Fruit fly (Drosophila melanogaster) whole organism, embryonic: ENCODE results near the gene Cyp1.

Experiments used
- CG1024 ChIP-seq: fragments of 200-800 bp; sonication (Bioruptor generic); IDR thresholded peaks from 2 replicates; pipeline ENCODE4 v1.3.6; 2022; ENCODE audit warnings: missing biosample characterization, missing genetic modification characterization
- CG10274 ChIP-seq: fragments of 200-800 bp; sonication (Bioruptor generic); optimal IDR thresholded peaks from 3 replicates; lab custom pipeline; 2017; ENCODE audit warnings: missing biosample characterization, mild to moderate bottlenecking, missing genetic modification characterization
- CG10431 ChIP-seq: fragments of 200-800 bp; sonication (Bioruptor generic); optimal IDR thresholded peaks from 3 replicates; lab custom pipeline; 2018; ENCODE audit warnings: missing biosample characterization, mild to moderate bottlenecking, missing genetic modification characterization
- CG12659 ChIP-seq: fragments of 200-800 bp; sonication (Bioruptor generic); optimal IDR thresholded peaks from 3 replicates; lab custom pipeline; 2017; ENCODE audit warnings: mild to moderate bottlenecking, missing biosample characterization, missing genetic modification reagents, missing genetic modification characterization
- CG12769 ChIP-seq: fragments of 200-800 bp; sonication (Bioruptor generic); optimal IDR thresholded peaks from 2 replicates; lab custom pipeline; 2019; ENCODE audit warnings: missing biosample characterization, mild to moderate bottlenecking, missing genetic modification characterization, moderate library complexity
- CG13894 ChIP-seq: fragments of 200-800 bp; sonication (Bioruptor generic); optimal IDR thresholded peaks from 3 replicates; lab custom pipeline; 2018; ENCODE audit warnings: missing biosample characterization, mild to moderate bottlenecking, missing genetic modification characterization, moderate library complexity
- CG14014 ChIP-seq: fragments of 200-800 bp; sonication (Bioruptor generic); IDR thresholded peaks from 2 replicates; pipeline ENCODE4 v1.3.6; 2022; ENCODE audit warnings: missing biosample characterization, missing genetic modification characterization
- CG15696 ChIP-seq: fragments of 200-800 bp; sonication (Bioruptor generic); optimal IDR thresholded peaks from 2 replicates; lab custom pipeline; 2019; ENCODE audit warnings: missing biosample characterization, mild to moderate bottlenecking, missing genetic modification characterization, moderate library complexity
- CG17612 ChIP-seq: fragments of 200-800 bp; sonication (Bioruptor generic); IDR thresholded peaks from 2 replicates; pipeline ENCODE4 v1.3.6; 2022; ENCODE audit warnings: missing biosample characterization, missing genetic modification characterization
- CG18011 ChIP-seq: fragments of 200-800 bp; sonication (Bioruptor generic); optimal IDR thresholded peaks from 2 replicates; lab custom pipeline; 2017; ENCODE audit warnings: missing biosample characterization, missing genetic modification characterization, mild to moderate bottlenecking, moderate library complexity, missing genotype
- CG18476 ChIP-seq: fragments of 200-800 bp; sonication (Bioruptor generic); optimal IDR thresholded peaks from 2 replicates; lab custom pipeline; 2016; ENCODE audit warnings: missing biosample characterization, mild to moderate bottlenecking, missing genetic modification characterization
- CG2889 ChIP-seq: fragments of 200-800 bp; sonication (Bioruptor generic); IDR thresholded peaks from 3 replicates; pipeline ENCODE4 v1.3.6; 2022; ENCODE audit warnings: missing biosample characterization, missing genetic modification characterization
- CG3281 ChIP-seq: fragments of 200-800 bp; sonication (Bioruptor generic); optimal IDR thresholded peaks from 3 replicates; lab custom pipeline; 2017; ENCODE audit warnings: missing biosample characterization, mild to moderate bottlenecking, missing genetic modification characterization
- CG33557 ChIP-seq: fragments of 200-800 bp; sonication (Bioruptor generic); optimal IDR thresholded peaks from 2 replicates; lab custom pipeline; 2019; ENCODE audit warnings: missing biosample characterization, mild to moderate bottlenecking, missing genetic modification characterization, moderate library complexity
- CG4854 ChIP-seq: fragments of 200-800 bp; sonication (Bioruptor generic); optimal IDR thresholded peaks from 2 replicates; lab custom pipeline; 2016; ENCODE audit warnings: missing biosample characterization, missing genetic modification characterization, inconsistent platforms
- CG6254 ChIP-seq: fragments of 200-800 bp; sonication (Bioruptor generic); optimal IDR thresholded peaks from 3 replicates; lab custom pipeline; 2017; ENCODE audit warnings: mild to moderate bottlenecking, missing biosample characterization, missing genetic modification reagents, missing genetic modification characterization
- CG8089 ChIP-seq: fragments of 200-800 bp; sonication (Bioruptor generic); optimal IDR thresholded peaks from 3 replicates; lab custom pipeline; 2016; ENCODE audit warnings: missing biosample characterization, missing genetic modification characterization
- CG8290 ChIP-seq, 3 experiments: fragments of 200-800 bp; sonication (Bioruptor generic); optimal IDR thresholded peaks; 2 replicates each; lab custom pipeline; 2016 to 2019; ENCODE audit warnings: missing biosample characterization in 3 of 3, missing genetic modification characterization in 3 of 3, mild to moderate bottlenecking in 2 of 3, moderate library complexity in 1 of 3
- CHES-1-like ChIP-seq: fragments of 200-800 bp; sonication (Bioruptor generic); optimal IDR thresholded peaks from 2 replicates; lab custom pipeline; 2016; ENCODE audit warnings: missing biosample characterization, missing genetic modification characterization
- CrebB ChIP-seq: fragments of 200-800 bp; sonication (Bioruptor generic); optimal IDR thresholded peaks from 3 replicates; lab custom pipeline; 2018; ENCODE audit warnings: missing biosample characterization, mild to moderate bottlenecking, missing genetic modification characterization
- D ChIP-seq, 2 experiments: fragments of 200-800 bp in 1 of 2; fragments of >200 bp in 1 of 2; sonication (Bioruptor generic) in 1 of 2; optimal IDR thresholded peaks; 2 replicates in 1 of 2; 3 replicates in 1 of 2; lab custom pipeline; 2017; ENCODE audit warnings: mild to moderate bottlenecking in 1 of 2, missing biosample characterization in 1 of 2, missing genetic modification characterization in 1 of 2, missing genetic modification reagents in 1 of 2
- Hey ChIP-seq: fragments of 200-800 bp; sonication (Bioruptor generic); optimal IDR thresholded peaks from 3 replicates; lab custom pipeline; 2018; ENCODE audit warnings: missing biosample characterization, mild to moderate bottlenecking, missing genetic modification characterization
- MBD-R2 ChIP-seq: fragments of 200-800 bp; sonication (Bioruptor generic); IDR thresholded peaks from 2 replicates; pipeline ENCODE4 v1.3.6; 2022; ENCODE audit warnings: missing biosample characterization, missing genetic modification characterization
- Med ChIP-seq: fragments of 200-800 bp; sonication (Bioruptor generic); peaks from one replicate; lab custom pipeline; 2016; ENCODE audit warnings: missing biosample characterization, missing genetic modification characterization, mild to moderate bottlenecking, inconsistent platforms, moderate library complexity
- Oli ChIP-seq: fragments of 200-800 bp; sonication (Bioruptor generic); optimal IDR thresholded peaks from 2 replicates; lab custom pipeline; 2018; ENCODE audit warnings: missing biosample characterization, mild to moderate bottlenecking, missing genetic modification characterization, moderate library complexity
- Optix ChIP-seq: fragments of 200-800 bp; sonication (Bioruptor generic); IDR thresholded peaks from 3 replicates; pipeline ENCODE4 v1.3.6; 2022; ENCODE audit warnings: missing biosample characterization, missing genetic modification characterization
- Pdp1 ChIP-seq, 2 experiments: fragments of 200-800 bp; sonication (Bioruptor generic); optimal IDR thresholded peaks; 3 replicates each; lab custom pipeline; 2016; ENCODE audit warnings: missing biosample characterization in 2 of 2, missing genetic modification characterization in 2 of 2, mild to moderate bottlenecking in 1 of 2, moderate library complexity in 1 of 2
- Vsx1 ChIP-seq: fragments of 200-800 bp; sonication (Bioruptor generic); optimal IDR thresholded peaks from 2 replicates; lab custom pipeline; 2017; ENCODE audit warnings: missing biosample characterization, mild to moderate bottlenecking, missing genetic modification characterization, missing genetic modification reagents
- cad ChIP-seq: fragments of >200 bp; optimal IDR thresholded peaks from 2 replicates; lab custom pipeline; 2017; ENCODE audit warnings: missing biosample characterization, missing genetic modification characterization
- caup ChIP-seq: fragments of 200-800 bp; sonication (Bioruptor generic); optimal IDR thresholded peaks from 3 replicates; lab custom pipeline; 2017; ENCODE audit warnings: missing biosample characterization, mild to moderate bottlenecking, missing genetic modification characterization, moderate library complexity; ENCODE audit not compliant: severe bottlenecking
- dmrt99B ChIP-seq: fragments of 200-800 bp; sonication (Bioruptor generic); optimal IDR thresholded peaks from 2 replicates; lab custom pipeline; 2018; ENCODE audit warnings: missing biosample characterization, mild to moderate bottlenecking, missing genetic modification characterization, moderate library complexity
- ems ChIP-seq: fragments of 200-800 bp; sonication (Bioruptor generic); optimal IDR thresholded peaks from 3 replicates; lab custom pipeline; 2016; ENCODE audit warnings: missing biosample characterization, missing genetic modification characterization
- fu2 ChIP-seq: fragments of 200-800 bp; sonication (Bioruptor generic); optimal IDR thresholded peaks from 2 replicates; lab custom pipeline; 2016; ENCODE audit warnings: missing biosample characterization, missing genetic modification characterization
- kni ChIP-seq: fragments of 200-800 bp; sonication (Bioruptor generic); optimal IDR thresholded peaks from 3 replicates; lab custom pipeline; 2017; ENCODE audit warnings: mild to moderate bottlenecking, missing biosample characterization, missing genetic modification reagents, missing genetic modification characterization
- lab ChIP-seq: fragments of 200-800 bp; sonication (Bioruptor generic); optimal IDR thresholded peaks from 3 replicates; lab custom pipeline; 2017; ENCODE audit warnings: missing biosample characterization, missing genetic modification characterization, mild to moderate bottlenecking, moderate library complexity, missing genetic modification reagents
- nom ChIP-seq: fragments of 200-800 bp; sonication (Bioruptor generic); optimal IDR thresholded peaks from 2 replicates; lab custom pipeline; 2017; ENCODE audit warnings: missing biosample characterization, missing genetic modification characterization, mild to moderate bottlenecking, moderate library complexity, missing genetic modification reagents
- oc ChIP-seq: fragments of 200-800 bp; sonication (Bioruptor generic); optimal IDR thresholded peaks from 2 replicates; lab custom pipeline; 2018; ENCODE audit warnings: missing biosample characterization, mild to moderate bottlenecking, missing genetic modification characterization, moderate library complexity
- org-1 ChIP-seq: fragments of 200-800 bp; sonication (Bioruptor generic); optimal IDR thresholded peaks from 2 replicates; lab custom pipeline; 2017; ENCODE audit warnings: missing biosample characterization, missing genetic modification characterization
- pzg ChIP-seq: fragments of 200-800 bp; sonication (Bioruptor generic); optimal IDR thresholded peaks from 3 replicates; lab custom pipeline; 2018; ENCODE audit warnings: missing biosample characterization, mild to moderate bottlenecking, missing genetic modification characterization, moderate library complexity
- sc ChIP-seq, 3 experiments: fragments of >200 bp in 2 of 3; fragments of 200-800 bp in 1 of 3; sonication (Bioruptor generic) in 1 of 3; optimal IDR thresholded peaks; 2 replicates in 2 of 3; 3 replicates in 1 of 3; lab custom pipeline; 2017; ENCODE audit warnings: mild to moderate bottlenecking in 1 of 3, missing biosample characterization in 1 of 3, missing genetic modification characterization in 1 of 3, missing genetic modification reagents in 1 of 3
- sna ChIP-seq: fragments of 200-800 bp; sonication (Bioruptor generic); IDR thresholded peaks from 2 replicates; pipeline ENCODE4 v1.3.6; 2022; ENCODE audit warnings: missing biosample characterization, missing genetic modification characterization; ENCODE audit not compliant: partially characterized antibody
- sqz ChIP-seq: fragments of 200-800 bp; sonication (Bioruptor generic); optimal IDR thresholded peaks from 3 replicates; lab custom pipeline; 2018; ENCODE audit warnings: missing biosample characterization, mild to moderate bottlenecking, missing genetic modification characterization
- sug ChIP-seq: fragments of 200-800 bp; optimal IDR thresholded peaks from 2 replicates; lab custom pipeline; 2019; ENCODE audit warnings: missing biosample characterization, mild to moderate bottlenecking, missing genetic modification characterization, moderate library complexity
- twi ChIP-seq: fragments of 200-800 bp; optimal IDR thresholded peaks from 2 replicates; lab custom pipeline; 2019; ENCODE audit warnings: missing biosample characterization, mild to moderate bottlenecking, missing genetic modification characterization, moderate library complexity
- unpg ChIP-seq: fragments of 200-800 bp; sonication (Bioruptor generic); optimal IDR thresholded peaks from 3 replicates; lab custom pipeline; 2018; ENCODE audit warnings: missing biosample characterization, mild to moderate bottlenecking, missing genetic modification characterization, moderate library complexity
- wek ChIP-seq: fragments of 200-800 bp; sonication (Bioruptor generic); optimal IDR thresholded peaks from 3 replicates; lab custom pipeline; 2018; ENCODE audit warnings: missing biosample characterization, mild to moderate bottlenecking, missing genetic modification characterization, moderate library complexity

The Cyp1 gene

dm6 chrX:16281717-16282529 is 38.2 kb downstream of the Cyp1 start (continued):
- TF ChIP-seq Med (peak; percentile 69), CrebB (tag; lab: Kevin White, UChicago) (no peak), Oli (tag; lab: Kevin White, UChicago) (no peak), MBD-R2 (GFP tag; lab: Robert Waterston, UW) (no peak), oc (tag; lab: Kevin White, UChicago) (peak; percentile 24), D (optimal IDR thresholded peaks at IDR 0.05; lab: Kevin White, UChicago) (no peak), D (GFP tag; optimal IDR thresholded peaks at IDR 0.05; lab: Kevin White, UChicago) (no peak), CG18011 (GFP tag; lab: Kevin White, UChicago) (no peak), sug (tag; lab: Kevin White, UChicago) (peak; percentile 97), CG17612 (GFP tag; lab: Robert Waterston, UW) (no peak), Optix (GFP tag; lab: Robert Waterston, UW) (no peak), sna (no peak), CG13894 (tag; lab: Kevin White, UChicago) (peak; percentile 21), sqz (GFP tag; lab: Kevin White, UChicago) (peak; percentile 73), dmrt99B (tag; lab: Kevin White, UChicago) (no peak), twi (no peak), Hey (tag; lab: Kevin White, UChicago) (peak; percentile 62), CG33557 (no peak), wek (no peak), CG1024 (GFP tag; lab: Robert Waterston, UW) (no peak), unpg (no peak), fu2 (GFP tag; lab: Kevin White, UChicago) (no peak), CG2889 (no peak), nom (GFP tag; lab: Kevin White, UChicago) (no peak), org-1 (GFP tag; lab: Kevin White, UChicago) (no peak), sc (optimal IDR thresholded peaks at IDR 0.05; lab: Kevin White, UChicago) (no peak), sc (GFP tag; optimal IDR thresholded peaks at IDR 0.05; lab: Kevin White, UChicago) (no peak), pzg (GFP tag; lab: Kevin White, UChicago) (no peak), CG14014 (GFP tag; lab: Robert Waterston, UW) (no peak), CG10274 (GFP tag; lab: Kevin White, UChicago) (no peak), CHES-1-like (GFP tag; lab: Kevin White, UChicago) (no peak), CG6254 (GFP tag; lab: Kevin White, UChicago) (no peak), lab (GFP tag; lab: Kevin White, UChicago) (peak; percentile 47), CG4854 (GFP tag; lab: Kevin White, UChicago) (no peak), kni (GFP tag; lab: Kevin White, UChicago) (no peak), CG12659 (GFP tag; lab: Kevin White, UChicago) (no peak), cad (GFP tag; lab: Kevin White, UChicago) (no peak), caup (GFP tag; lab: Kevin White, UChicago) (no peak), CG8089 (GFP tag; lab: Kevin White, UChicago) (no peak), Vsx1 (GFP tag; lab: Kevin White, UChicago) (peak; percentile 27), ems (GFP tag; lab: Kevin White, UChicago) (no peak), CG10431 (no peak), CG3281 (no peak), CG15696 (tag; lab: Kevin White, UChicago) (no peak), Pdp1 (GFP tag; optimal IDR thresholded peaks at IDR 0.05; lab: Kevin White, UChicago) (peak in 1 of 2 experiments; percentile 22), CG12769 (tag; lab: Kevin White, UChicago) (peak; percentile 42), CG18476 (no peak), CG8290 (GFP tag; optimal IDR thresholded peaks at IDR 0.05; lab: Kevin White, UChicago) (no peak), CG8290 (tag; optimal IDR thresholded peaks at IDR 0.05; lab: Kevin White, UChicago) (peak in 1 of 2 experiments; percentile 60)
